Fruit fly (Drosophila melanogaster): ENCODE results near the gene CG1265.

The CG1265 gene

dm6 chr3L:4230357-4230901, 24.1 kb upstream of the CG1265 start (continued):
- TF ChIP-seq gem (tag; optimal IDR thresholded peaks at IDR 0.05) (peak; percentile 96), insv (GFP tag; optimal IDR thresholded peaks at IDR 0.05) (peak; percentile 32 to 55), HLH54F (GFP tag; optimal IDR thresholded peaks at IDR 0.05) (peak; percentile 85), zfh1 (GFP tag; IDR thresholded peaks at IDR 0.05) (peak; percentile 95), zf30C (GFP tag; optimal IDR thresholded peaks at IDR 0.05) (peak; percentile 99), da (GFP tag; optimal IDR thresholded peaks at IDR 0.05) (peak; percentile 76), Dfd (GFP tag; optimal IDR thresholded peaks at IDR 0.05) (no peak), CG3838 (GFP tag; optimal IDR thresholded peaks at IDR 0.05) (peak; percentile 72), cg (GFP tag; optimal IDR thresholded peaks at IDR 0.05) (peak; percentile 69), ase (GFP tag; IDR thresholded peaks at IDR 0.05) (peak; percentile 88; the same call in 2 of the 3 replicates), tin (GFP tag; optimal IDR thresholded peaks at IDR 0.05) (peak; percentile 94), CG10321 (GFP tag; IDR thresholded peaks at IDR 0.05) (peak; percentile 36; the same call in 1 of the 2 replicates), Doc3 (GFP tag; IDR thresholded peaks at IDR 0.05; ENCODE audit: partially characterized antibody) (no peak), org-1 (GFP tag; optimal IDR thresholded peaks at IDR 0.05) (peak; percentile 92), wek (GFP tag; optimal IDR thresholded peaks at IDR 0.05) (peak; percentile 78), zfh2 (GFP tag; optimal IDR thresholded peaks at IDR 0.05) (no peak), zen (tag; optimal IDR thresholded peaks at IDR 0.05) (peak; percentile 99), CG32772 (GFP tag; IDR thresholded peaks at IDR 0.05) (peak; percentile 87), CG3281 (GFP tag; optimal IDR thresholded peaks at IDR 0.05) (peak; percentile 58), CG3163 (GFP tag; optimal IDR thresholded peaks at IDR 0.05) (peak; percentile 69), Bdp1 (GFP tag; optimal IDR thresholded peaks at IDR 0.05) (peak; percentile 84), CHES-1-like (GFP tag; optimal IDR thresholded peaks at IDR 0.05) (peak; percentile 89), Poxn (GFP tag; IDR thresholded peaks at IDR 0.05) (no peak), CG4424 (GFP tag; optimal IDR thresholded peaks at IDR 0.05) (peak; percentile 96), lab (GFP tag; optimal IDR thresholded peaks at IDR 0.05) (peak; percentile 85), fru (optimal IDR thresholded peaks at IDR 0.05) (no peak), CG6689 (GFP tag; IDR thresholded peaks at IDR 0.05) (peak; percentile 95), CG9817 (tag; optimal IDR thresholded peaks at IDR 0.05) (peak; percentile 77), CG32767 (GFP tag; IDR thresholded peaks at IDR 0.05) (peak; percentile 84), jigr1 (GFP tag; IDR thresholded peaks at IDR 0.05) (peak; percentile 89), cato (GFP tag; optimal IDR thresholded peaks at IDR 0.05; ENCODE audit: borderline replicate concordance) (peak; percentile 91), hkb (optimal IDR thresholded peaks at IDR 0.05) (no peak), hkb (GFP tag; IDR thresholded peaks at IDR 0.05) (peak; percentile 91), Fer3 (tag; optimal IDR thresholded peaks at IDR 0.05) (peak; percentile 80), CG9932 (GFP tag; IDR thresholded peaks at IDR 0.05) (no peak), Six4 (GFP tag; optimal IDR thresholded peaks at IDR 0.05) (peak; percentile 94), CG11695 (GFP tag; IDR thresholded peaks at IDR 0.05) (peak; percentile 86), dati (GFP tag; IDR thresholded peaks at IDR 0.05) (peak; percentile 43), hth (optimal IDR thresholded peaks at IDR 0.05) (no peak), Dref (GFP tag; IDR thresholded peaks at IDR 0.05) (no peak), tap (tag; optimal IDR thresholded peaks at IDR 0.05) (peak; percentile 93), Hr3 (GFP tag; optimal IDR thresholded peaks at IDR 0.05) (peak; percentile 94), CG4617 (GFP tag; optimal IDR thresholded peaks at IDR 0.05; ENCODE audit: borderline replicate concordance) (peak; percentile 76), CG17359 (tag; optimal IDR thresholded peaks at IDR 0.05) (peak; percentile 94), Trl (optimal IDR thresholded peaks at IDR 0.05) (no peak), Trl (GFP tag; optimal IDR thresholded peaks at IDR 0.05) (peak; percentile 92), Ptx1 (GFP tag; IDR thresholded peaks at IDR 0.05) (peak; percentile 93), oc (tag; optimal IDR thresholded peaks at IDR 0.05) (peak; percentile 91), YL-1 (GFP tag; optimal IDR thresholded peaks at IDR 0.05) (peak; percentile 80), slou (GFP tag; optimal IDR thresholded peaks at IDR 0.05) (peak; percentile 67), trh (GFP tag; optimal IDR thresholded peaks at IDR 0.05) (peak; percentile 83), Awh (GFP tag; IDR thresholded peaks at IDR 0.05) (peak; percentile 76; the same call in 1 of the 2 replicates)
